Worm (Caenorhabditis elegans): ENCODE results near the gene spl-1.

spl-1 gene

ce11 chrIV:427100-427908 is 44.3 kb upstream of the spl-1 start (continued):
- TF ChIP-seq hrde-1 (tag; optimal IDR thresholded peaks at IDR 0.05; ENCODE audit: borderline replicate concordance) (peak; percentile 77), cebp-1 (GFP tag; IDR thresholded peaks at IDR 0.05) (no peak), cebp-1 (tag; optimal IDR thresholded peaks at IDR 0.05) (peak; percentile 12), D2030.7 (GFP tag; IDR thresholded peaks at IDR 0.05) (no peak), attf-6 (GFP tag; IDR thresholded peaks at IDR 0.05) (0 out of 2 replicates have a peak, but pooled peaks have one; percentile 53), hlh-12 (tag; optimal IDR thresholded peaks at IDR 0.05) (no peak), pbrm-1 (GFP tag; IDR thresholded peaks at IDR 0.05) (peak; percentile 9; the same call in 1 of the 2 replicates), bed-2 (GFP tag; IDR thresholded peaks at IDR 0.05) (no peak), aptf-2 (GFP tag; conservative IDR thresholded peaks at IDR 0.05) (no peak), dpff-1 (tag; optimal IDR thresholded peaks at IDR 0.05) (peak; percentile 61), unc-62 (GFP tag; optimal IDR thresholded peaks at IDR 0.05) (no peak), nfya-1 (tag; optimal IDR thresholded peaks at IDR 0.05; ENCODE audit: borderline replicate concordance, insufficient read depth) (no peak), nhr-80 (tag; optimal IDR thresholded peaks at IDR 0.05) (no peak), F37B4.10 (GFP tag; IDR thresholded peaks at IDR 0.05) (0 out of 2 replicates have a peak, but pooled peaks have one; percentile 81), ceh-40 (GFP tag; IDR thresholded peaks at IDR 0.05) (no peak), B0035.1 (tag; optimal IDR thresholded peaks at IDR 0.05) (no peak), sea-2 (GFP tag; IDR thresholded peaks at IDR 0.05) (no peak), F10E7.11 (tag; optimal IDR thresholded peaks at IDR 0.05) (no peak), snpc-1.1 (tag; optimal IDR thresholded peaks at IDR 0.05; ENCODE audit: insufficient read depth) (peak; percentile 67), T26A5.8 (tag; optimal IDR thresholded peaks at IDR 0.05) (no peak), ztf-3 (GFP tag; optimal IDR thresholded peaks at IDR 0.05) (no peak), sdz-38 (tag; optimal IDR thresholded peaks at IDR 0.05) (no peak), madf-10 (tag; optimal IDR thresholded peaks at IDR 0.05) (no peak), dpl-1 (GFP tag; optimal IDR thresholded peaks at IDR 0.05) (no peak), lsl-1 (GFP tag; optimal IDR thresholded peaks at IDR 0.05) (peak; percentile 74), B0019.2 (GFP tag; conservative IDR thresholded peaks at IDR 0.05) (no peak), bed-1 (GFP tag; IDR thresholded peaks at IDR 0.05) (no peak), B0261.1 (tag; optimal IDR thresholded peaks at IDR 0.05) (no peak), fkh-3 (tag; optimal IDR thresholded peaks at IDR 0.05) (no peak), cebp-2 (GFP tag; IDR thresholded peaks at IDR 0.05) (0 out of 2 replicates have a peak, but pooled peaks have one; percentile 36), Y53F4B.3 (GFP tag; IDR thresholded peaks at IDR 0.05) (no peak), F23B12.7 (tag; optimal IDR thresholded peaks at IDR 0.05; ENCODE audit: insufficient read depth) (no peak), lin-26 (GFP tag; IDR thresholded peaks at IDR 0.05) (peak; percentile 65; the same call in 1 of the 2 replicates), lsy-27 (tag; optimal IDR thresholded peaks at IDR 0.05; ENCODE audit: borderline replicate concordance, insufficient read depth) (no peak), K11D2.4 (GFP tag; IDR thresholded peaks at IDR 0.05) (no peak), sptf-2 (GFP tag; optimal IDR thresholded peaks at IDR 0.05) (no peak), ceh-79 (tag; optimal IDR thresholded peaks at IDR 0.05) (no peak), egl-44 (GFP tag; IDR thresholded peaks at IDR 0.05) (peak; percentile 57; the same call in 1 of the 2 replicates), nhr-90 (tag; optimal IDR thresholded peaks at IDR 0.05) (no peak), madf-3 (GFP tag; IDR thresholded peaks at IDR 0.05) (peak; percentile 66; the same call in 1 of the 2 replicates), F39B2.1 (GFP tag; IDR thresholded peaks at IDR 0.05) (peak; percentile 83), F49E8.2 (tag; optimal IDR thresholded peaks at IDR 0.05; ENCODE audit: insufficient read depth) (peak; percentile 88), attf-3 (GFP tag; conservative IDR thresholded peaks at IDR 0.05) (no peak), ceh-27 (GFP tag; optimal IDR thresholded peaks at IDR 0.05) (no peak), snpc-4 (GFP tag; optimal IDR thresholded peaks at IDR 0.05) (peak; percentile 71), snpc-4 (tag; optimal IDR thresholded peaks at IDR 0.05) (peak in 3 of 4 experiments; percentile 80 to 95 (median 92)), Y95B8A.8 (GFP tag; IDR thresholded peaks at IDR 0.05) (no peak)

All from whole organism, young adult.